Fruit fly (Drosophila melanogaster) whole organism, embryonic: ENCODE measurements around the gene Iyd.

Experiments used
- ATbp ChIP-seq: fragments of 200-800 bp; sonication (Bioruptor generic); optimal IDR thresholded peaks from 2 replicates; lab custom pipeline; 2017; ENCODE audit warnings: missing biosample characterization, mild to moderate bottlenecking, missing genetic modification characterization, missing genetic modification reagents
- Atf6 ChIP-seq: fragments of 200-800 bp; sonication (Bioruptor generic); IDR thresholded peaks from 2 replicates; pipeline ENCODE4 v1.3.6; 2022; ENCODE audit warnings: missing biosample characterization, missing genetic modification characterization
- CG10321 ChIP-seq: fragments of 200-800 bp; sonication (Bioruptor generic); IDR thresholded peaks from 2 replicates; pipeline ENCODE4 v1.3.6; 2022; ENCODE audit warnings: missing biosample characterization, missing genetic modification characterization
- CG12659 ChIP-seq: fragments of 200-800 bp; sonication (Bioruptor generic); optimal IDR thresholded peaks from 3 replicates; lab custom pipeline; 2017; ENCODE audit warnings: mild to moderate bottlenecking, missing biosample characterization, missing genetic modification reagents, missing genetic modification characterization
- CG12769 ChIP-seq: fragments of 200-800 bp; sonication (Bioruptor generic); optimal IDR thresholded peaks from 2 replicates; lab custom pipeline; 2019; ENCODE audit warnings: missing biosample characterization, mild to moderate bottlenecking, missing genetic modification characterization, moderate library complexity
- CG14014 ChIP-seq: fragments of 200-800 bp; sonication (Bioruptor generic); IDR thresholded peaks from 2 replicates; pipeline ENCODE4 v1.3.6; 2022; ENCODE audit warnings: missing biosample characterization, missing genetic modification characterization
- CG15269 ChIP-seq: fragments of 200-800 bp; sonication (Bioruptor generic); optimal IDR thresholded peaks from 2 replicates; lab custom pipeline; 2018; ENCODE audit warnings: missing biosample characterization, mild to moderate bottlenecking, missing genetic modification characterization, moderate library complexity
- CG15601 ChIP-seq: fragments of 200-800 bp; sonication (Bioruptor generic); optimal IDR thresholded peaks from 3 replicates; lab custom pipeline; 2019; ENCODE audit warnings: missing biosample characterization, mild to moderate bottlenecking, missing genetic modification characterization, moderate library complexity
- CG16815 ChIP-seq: fragments of 200-800 bp; sonication (Bioruptor generic); optimal IDR thresholded peaks from 3 replicates; lab custom pipeline; 2017; ENCODE audit warnings: missing biosample characterization, mild to moderate bottlenecking, missing genetic modification characterization
- CG17568 ChIP-seq: fragments of 200-800 bp; sonication (Bioruptor generic); optimal IDR thresholded peaks from 2 replicates; lab custom pipeline; 2018; ENCODE audit warnings: missing biosample characterization, mild to moderate bottlenecking, missing genetic modification characterization, moderate library complexity
- CG2199 ChIP-seq: fragments of 200-800 bp; sonication (Bioruptor generic); IDR thresholded peaks from 3 replicates; pipeline ENCODE4 v1.3.6; 2022; ENCODE audit warnings: missing biosample characterization, missing genetic modification characterization
- CG30020 ChIP-seq: fragments of 200-800 bp; optimal IDR thresholded peaks from 2 replicates; lab custom pipeline; 2019; ENCODE audit warnings: missing biosample characterization, mild to moderate bottlenecking, missing genetic modification characterization, moderate library complexity
- CG32767 ChIP-seq: fragments of 200-800 bp; sonication (Bioruptor generic); IDR thresholded peaks from 2 replicates; pipeline ENCODE4 v1.3.6; 2022; ENCODE audit warnings: missing biosample characterization, missing genetic modification characterization
- CG34224 ChIP-seq: fragments of 200-800 bp; sonication (Bioruptor generic); IDR thresholded peaks from 3 replicates; pipeline ENCODE4 v1.3.6; 2022; ENCODE audit warnings: missing biosample characterization, missing genetic modification characterization; ENCODE audit not compliant: partially characterized antibody
- CG3847 ChIP-seq: fragments of 200-800 bp; sonication (Bioruptor generic); IDR thresholded peaks from 2 replicates; pipeline ENCODE4 v1.3.6; 2022; ENCODE audit warnings: missing biosample characterization, missing genetic modification characterization
- CG6683 ChIP-seq: fragments of 200-800 bp; sonication (Bioruptor generic); optimal IDR thresholded peaks from 2 replicates; lab custom pipeline; 2017; ENCODE audit warnings: missing biosample characterization, mild to moderate bottlenecking, missing genetic modification characterization, missing genetic modification reagents
- CG6791 ChIP-seq: fragments of 200-800 bp; sonication (Bioruptor generic); IDR thresholded peaks from 3 replicates; pipeline ENCODE4 v1.3.6; 2022; ENCODE audit warnings: missing biosample characterization, missing genetic modification characterization; ENCODE audit not compliant: partially characterized antibody
- CG7357 ChIP-seq: fragments of 200-800 bp; sonication (Bioruptor generic); IDR thresholded peaks from 3 replicates; pipeline ENCODE4 v1.3.6; 2022; ENCODE audit warnings: missing biosample characterization, missing genetic modification characterization
- CG7556 ChIP-seq: fragments of 200-800 bp; sonication (Bioruptor generic); optimal IDR thresholded peaks from 2 replicates; lab custom pipeline; 2017; ENCODE audit warnings: missing biosample characterization, mild to moderate bottlenecking, missing genetic modification characterization
- CG7839 ChIP-seq: fragments of 200-800 bp; sonication (Bioruptor generic); optimal IDR thresholded peaks from 3 replicates; lab custom pipeline; 2018; ENCODE audit warnings: missing biosample characterization, mild to moderate bottlenecking, missing genetic modification characterization, moderate library complexity
- CG7987 ChIP-seq: fragments of 200-800 bp; sonication (Bioruptor generic); optimal IDR thresholded peaks from 2 replicates; lab custom pipeline; 2018; ENCODE audit warnings: missing biosample characterization, mild to moderate bottlenecking, missing genetic modification characterization, moderate library complexity
- CG8281 ChIP-seq: fragments of 200-800 bp; sonication (Bioruptor generic); optimal IDR thresholded peaks from 2 replicates; lab custom pipeline; 2018; ENCODE audit warnings: missing biosample characterization, mild to moderate bottlenecking, missing genetic modification characterization, moderate library complexity
- CG9215 ChIP-seq: fragments of 200-800 bp; sonication (Bioruptor generic); IDR thresholded peaks from 2 replicates; pipeline ENCODE4 v1.3.6; 2022; ENCODE audit warnings: missing biosample characterization, missing genetic modification characterization
- CG9727 ChIP-seq: fragments of 200-800 bp; sonication (Bioruptor generic); optimal IDR thresholded peaks from 3 replicates; lab custom pipeline; 2017; ENCODE audit warnings: missing biosample characterization, mild to moderate bottlenecking, missing genetic modification characterization
- D19B ChIP-seq: fragments of 200-800 bp; sonication (Bioruptor generic); optimal IDR thresholded peaks from 2 replicates; lab custom pipeline; 2017; ENCODE audit warnings: missing biosample characterization, mild to moderate bottlenecking, missing genetic modification characterization
- Deaf1 ChIP-seq: fragments of 200-800 bp; optimal IDR thresholded peaks from 3 replicates; lab custom pipeline; 2019; ENCODE audit warnings: missing biosample characterization, mild to moderate bottlenecking, missing genetic modification characterization, moderate library complexity
- Dp ChIP-seq: fragments of 200-800 bp; sonication (Bioruptor generic); optimal IDR thresholded peaks from 2 replicates; lab custom pipeline; 2018; ENCODE audit warnings: missing biosample characterization, mild to moderate bottlenecking, missing genetic modification characterization, moderate library complexity
- Drgx ChIP-seq: fragments of 200-800 bp; sonication (Bioruptor generic); IDR thresholded peaks from 2 replicates; pipeline ENCODE4 v1.3.6; 2022; ENCODE audit warnings: missing biosample characterization, missing genetic modification characterization
- Eip74EF ChIP-seq, 2 experiments: fragments of 200-800 bp in 1 of 2; fragments of >200 bp in 1 of 2; sonication (Bioruptor generic) in 1 of 2; optimal IDR thresholded peaks; 2 replicates each; lab custom pipeline; 2017 to 2019; ENCODE audit warnings: missing biosample characterization in 2 of 2, missing genetic modification characterization in 2 of 2, mild to moderate bottlenecking in 1 of 2, moderate library complexity in 1 of 2
- Hr51 ChIP-seq, 2 experiments: fragments of 200-800 bp; sonication (Bioruptor generic); optimal IDR thresholded peaks; 2 replicates in 1 of 2; 3 replicates in 1 of 2; lab custom pipeline; 2016 to 2018; ENCODE audit warnings: missing biosample characterization in 2 of 2, missing genetic modification characterization in 2 of 2, mild to moderate bottlenecking in 1 of 2, moderate library complexity in 1 of 2
- Hsf ChIP-seq: fragments of 200-800 bp; sonication (Bioruptor generic); optimal IDR thresholded peaks from 3 replicates; lab custom pipeline; 2016; ENCODE audit warnings: missing biosample characterization, missing genetic modification characterization
- NK7.1 ChIP-seq: fragments of 200-800 bp; sonication (Bioruptor generic); optimal IDR thresholded peaks from 3 replicates; lab custom pipeline; 2016; ENCODE audit warnings: missing biosample characterization, missing genetic modification characterization
- Oaz ChIP-seq: fragments of 200-800 bp; sonication (Bioruptor generic); IDR thresholded peaks from 2 replicates; pipeline ENCODE4 v1.3.6; 2022; ENCODE audit warnings: missing biosample characterization, missing genetic modification characterization
- Ravus ChIP-seq: fragments of 200-800 bp; sonication (Bioruptor generic); IDR thresholded peaks from 2 replicates; pipeline ENCODE4 v1.3.6; 2022; ENCODE audit warnings: missing biosample characterization, missing genetic modification characterization
- Sox102F ChIP-seq: fragments of 200-800 bp; sonication (Bioruptor generic); optimal IDR thresholded peaks from 2 replicates; lab custom pipeline; 2018; ENCODE audit warnings: missing biosample characterization, mild to moderate bottlenecking, missing genetic modification characterization, moderate library complexity
- ara ChIP-seq: fragments of 200-800 bp; sonication (Bioruptor generic); IDR thresholded peaks from 2 replicates; pipeline ENCODE4 v1.3.6; 2022; ENCODE audit warnings: missing biosample characterization, missing genetic modification characterization
- az2 ChIP-seq: fragments of 200-800 bp; sonication (Bioruptor generic); optimal IDR thresholded peaks from 3 replicates; lab custom pipeline; 2016; ENCODE audit warnings: missing biosample characterization, missing genetic modification characterization
- fd102C ChIP-seq: fragments of 200-800 bp; sonication (Bioruptor generic); optimal IDR thresholded peaks from 2 replicates; lab custom pipeline; 2018; ENCODE audit warnings: missing biosample characterization, mild to moderate bottlenecking, missing genetic modification characterization, moderate library complexity
- gfzf ChIP-seq: fragments of 200-800 bp; sonication (Bioruptor generic); optimal IDR thresholded peaks from 2 replicates; lab custom pipeline; 2016; ENCODE audit warnings: missing biosample characterization, mild to moderate bottlenecking, missing genetic modification characterization, moderate library complexity
- grau ChIP-seq: fragments of 200-800 bp; optimal IDR thresholded peaks from 3 replicates; lab custom pipeline; 2019; ENCODE audit warnings: missing biosample characterization, mild to moderate bottlenecking, missing genetic modification characterization, moderate library complexity
- ham ChIP-seq: fragments of 200-800 bp; sonication (Bioruptor generic); IDR thresholded peaks from 2 replicates; pipeline ENCODE4 v1.3.6; 2022; ENCODE audit warnings: missing biosample characterization, missing genetic modification characterization
- jigr1 ChIP-seq: fragments of 200-800 bp; sonication (Bioruptor generic); IDR thresholded peaks from 3 replicates; pipeline ENCODE4 v1.3.6; 2022; ENCODE audit warnings: missing biosample characterization, missing genetic modification characterization
- lov ChIP-seq, 2 experiments: fragments of 200-800 bp in 1 of 2; fragments of >200 bp in 1 of 2; sonication (Bioruptor generic) in 1 of 2; IDR thresholded peaks in 1 of 2; optimal IDR thresholded peaks in 1 of 2; 2 replicates in 1 of 2; 3 replicates in 1 of 2; pipeline versions ENCODE4 v1.3.6 to Lab custom; 2017 to 2022; ENCODE audit warnings: missing biosample characterization in 1 of 2, missing genetic modification characterization in 1 of 2
- pzg ChIP-seq: fragments of 200-800 bp; sonication (Bioruptor generic); optimal IDR thresholded peaks from 3 replicates; lab custom pipeline; 2018; ENCODE audit warnings: missing biosample characterization, mild to moderate bottlenecking, missing genetic modification characterization, moderate library complexity
- rib ChIP-seq: fragments of 200-800 bp; sonication (Bioruptor generic); IDR thresholded peaks from 2 replicates; pipeline ENCODE4 v1.3.6; 2022; ENCODE audit warnings: missing biosample characterization, missing genetic modification characterization
- schlank ChIP-seq: fragments of 200-800 bp; sonication (Bioruptor generic); optimal IDR thresholded peaks from 2 replicates; lab custom pipeline; 2018; ENCODE audit warnings: missing biosample characterization, mild to moderate bottlenecking, missing genetic modification characterization
- trem ChIP-seq: fragments of 200-800 bp; optimal IDR thresholded peaks from 3 replicates; lab custom pipeline; 2019; ENCODE audit warnings: missing biosample characterization, mild to moderate bottlenecking, missing genetic modification characterization, moderate library complexity
- unpg ChIP-seq: fragments of 200-800 bp; sonication (Bioruptor generic); optimal IDR thresholded peaks from 3 replicates; lab custom pipeline; 2018; ENCODE audit warnings: missing biosample characterization, mild to moderate bottlenecking, missing genetic modification characterization, moderate library complexity
- vvl ChIP-seq: fragments of 200-800 bp; sonication (Bioruptor generic); IDR thresholded peaks from 2 replicates; pipeline ENCODE4 v1.3.6; 2022; ENCODE audit warnings: missing biosample characterization, missing genetic modification characterization

Gene Iyd

DNA sequence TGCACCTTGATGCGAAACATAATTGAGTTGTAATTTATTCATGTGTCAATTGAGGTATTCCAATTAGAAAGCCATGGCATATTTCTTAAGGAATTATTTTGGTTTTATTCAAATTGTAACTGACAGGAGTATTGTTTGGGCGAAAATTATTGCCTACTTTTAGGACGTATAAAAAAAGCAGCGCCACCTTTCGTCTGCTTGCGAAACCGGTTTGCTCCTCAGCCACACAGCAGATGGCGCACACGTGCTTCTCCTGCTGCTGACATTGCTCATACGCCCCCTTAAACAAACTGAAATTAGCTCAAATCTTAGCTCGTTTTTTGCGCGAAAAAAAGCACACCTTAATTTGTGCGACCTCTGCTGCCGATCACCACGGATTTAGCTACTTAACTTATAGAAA is 48.2 kb downstream of the Iyd start (continued):
- TF ChIP-seq CG7839 (peak; percentile 82), ham (GFP tag; lab: Robert Waterston, UW) (no peak), CG3847 (GFP tag; lab: Robert Waterston, UW) (peak; percentile 77; the same call in 1 of the 2 replicates), Hr51 (GFP tag; optimal IDR thresholded peaks at IDR 0.05; lab: Kevin White, UChicago) (peak; percentile 47 to 54), rib (no peak), CG12659 (GFP tag; lab: Kevin White, UChicago) (peak; percentile 46), CG9215 (GFP tag; lab: Robert Waterston, UW) (peak; percentile 65; the same call in 1 of the 2 replicates), az2 (peak; percentile 79), grau (tag; lab: Kevin White, UChicago) (peak; percentile 70), CG9727 (peak; percentile 68), CG15269 (peak; percentile 55), CG14014 (GFP tag; lab: Robert Waterston, UW) (peak; percentile 66; the same call in 1 of the 2 replicates), CG12769 (tag; lab: Kevin White, UChicago) (peak; percentile 68), gfzf (GFP tag; lab: Kevin White, UChicago) (no peak), CG15601 (tag; lab: Kevin White, UChicago) (peak; percentile 39), CG7357 (GFP tag; lab: Robert Waterston, UW) (peak; percentile 57; the same call in 2 of the 3 replicates), CG6683 (GFP tag; lab: Kevin White, UChicago) (no peak), CG7987 (GFP tag; lab: Kevin White, UChicago) (peak; percentile 85), CG10321 (GFP tag; lab: Robert Waterston, UW) (no peak), CG34224 (GFP tag; lab: Robert Waterston, UW) (no peak), CG17568 (peak; percentile 47), jigr1 (GFP tag; lab: Robert Waterston, UW) (no peak), Drgx (GFP tag; lab: Robert Waterston, UW) (peak; percentile 40; the same call in 1 of the 2 replicates), ATbp (peak; percentile 65), Deaf1 (tag; lab: Kevin White, UChicago) (peak; percentile 12), CG32767 (GFP tag; lab: Robert Waterston, UW) (no peak), CG16815 (GFP tag; lab: Kevin White, UChicago) (peak; percentile 49), CG6791 (GFP tag; lab: Robert Waterston, UW) (0 out of 3 replicates have a peak, but pooled peaks have one; percentile 9), Dp (GFP tag; lab: Kevin White, UChicago) (peak; percentile 17), schlank (tag; lab: Kevin White, UChicago) (peak; percentile 42), fd102C (GFP tag; lab: Kevin White, UChicago) (peak; percentile 56), lov (optimal IDR thresholded peaks at IDR 0.05; lab: Kevin White, UChicago) (no peak), lov (GFP tag; IDR thresholded peaks at IDR 0.05; lab: Robert Waterston, UW) (peak; percentile 84), CG2199 (GFP tag; lab: Robert Waterston, UW) (peak; percentile 94), vvl (GFP tag; lab: Robert Waterston, UW) (peak; percentile 87), CG7556 (GFP tag; lab: Kevin White, UChicago) (no peak), pzg (peak; percentile 7), CG30020 (tag; lab: Kevin White, UChicago) (no peak), Oaz (GFP tag; lab: Robert Waterston, UW) (peak; percentile 70), ara (GFP tag; lab: Robert Waterston, UW) (peak; percentile 55; the same call in 1 of the 2 replicates), Atf6 (peak; percentile 67), Sox102F (GFP tag; lab: Kevin White, UChicago) (peak; percentile 70), unpg (GFP tag; lab: Kevin White, UChicago) (peak; percentile 66), trem (peak; percentile 33), Ravus (GFP tag; lab: Robert Waterston, UW) (no peak), Hsf (peak; percentile 83), Eip74EF (GFP tag; optimal IDR thresholded peaks at IDR 0.05; lab: Kevin White, UChicago) (no peak), CG8281 (tag; lab: Kevin White, UChicago) (peak; percentile 48), NK7.1 (GFP tag; lab: Kevin White, UChicago) (peak; percentile 53), D19B (GFP tag; lab: Kevin White, UChicago) (peak; percentile 1)
